Worm (Caenorhabditis elegans) whole organism, L3 larva: ENCODE results near the gene sulp-8.

Experiments
- R02D3.7 ChIP-seq: fragments of 150-350 bp; optimal IDR thresholded peaks from 2 replicates; lab custom pipeline; 2014; ENCODE audit warnings: missing biosample characterization, missing genetic modification characterization
- ceh-82 ChIP-seq: fragments of 150-350 bp; optimal IDR thresholded peaks from 2 replicates; lab custom pipeline; 2014; ENCODE audit warnings: missing biosample characterization, missing genetic modification characterization
- ztf-11 ChIP-seq: fragments of 150-350 bp; optimal IDR thresholded peaks from 2 replicates; lab custom pipeline; 2014; ENCODE audit warnings: missing biosample characterization, missing genetic modification characterization

DNA sequence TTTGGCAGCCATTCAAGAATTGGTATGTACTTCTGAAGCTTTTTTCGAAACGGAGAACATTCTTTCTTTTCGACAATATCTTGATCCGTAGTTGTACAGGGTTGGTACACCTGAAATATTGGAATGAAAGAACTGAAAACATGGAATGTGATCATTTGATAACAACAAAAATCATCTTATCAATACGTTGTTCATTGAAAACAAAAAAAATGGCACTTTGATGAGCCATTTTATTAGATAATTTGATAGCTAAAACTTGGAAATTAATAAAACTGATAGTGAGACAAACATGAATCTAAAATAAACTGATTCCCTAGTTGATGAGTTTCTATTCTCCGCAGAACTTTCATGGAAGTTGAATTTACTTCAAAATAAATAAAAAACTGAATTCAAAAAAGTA is 972 bp downstream of the sulp-8 start:
- no peak for TF ChIP-seq ztf-11 (tag; lab: Kevin White, UChicago)
- no peak for TF ChIP-seq ceh-82 (tag; lab: Kevin White, UChicago)
- no peak for TF ChIP-seq R02D3.7 (tag; lab: Kevin White, UChicago)
